Fruit fly (Drosophila melanogaster): ENCODE measurements around the gene Sec20.
A peak's percentile ranks its signal among the peaks of the same experiment; 100 is the strongest.

Gene Sec20

DNA sequence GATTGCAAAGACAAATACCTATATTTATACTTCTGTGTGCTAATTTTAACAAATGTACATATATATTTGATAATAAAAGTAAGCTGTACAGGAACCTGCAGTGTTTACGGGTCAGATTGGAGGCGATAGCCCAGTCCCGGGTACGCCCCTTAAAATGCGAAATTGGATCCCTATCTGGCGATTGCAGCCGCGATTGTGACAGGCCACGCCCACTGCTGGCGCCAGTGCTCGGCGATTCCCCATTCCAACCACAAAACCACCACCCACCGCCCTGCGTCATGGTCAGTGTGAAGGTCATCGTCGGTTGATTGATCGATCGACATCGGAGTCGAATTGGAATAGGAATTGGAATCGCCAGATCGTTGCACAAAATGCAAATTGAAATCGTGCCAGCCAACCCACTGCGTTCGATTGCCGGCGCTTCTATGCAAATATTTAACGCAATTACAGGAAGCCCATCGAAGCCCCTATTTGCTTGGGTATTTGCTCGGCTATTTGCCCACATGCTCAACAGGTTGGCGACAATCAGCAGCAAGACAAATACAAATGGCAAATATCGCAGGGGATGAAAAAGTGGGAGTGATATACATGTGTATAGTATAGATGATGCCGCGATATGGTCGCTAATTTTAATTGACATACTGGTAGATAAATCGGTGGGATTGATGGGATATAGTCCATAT, 14.5 kb upstream of the Sec20 start:
- TF ChIP-seq Rel (GFP tag; optimal IDR thresholded peaks at IDR 0.05) (no peak), Rel (tag; optimal IDR thresholded peaks at IDR 0.05) (peak; percentile 72), Hr83 (GFP tag; optimal IDR thresholded peaks at IDR 0.05; ENCODE audit: poor library complexity, severe bottlenecking) (peak; percentile 42), br (GFP tag; optimal IDR thresholded peaks at IDR 0.05) (no peak)

DNA sequence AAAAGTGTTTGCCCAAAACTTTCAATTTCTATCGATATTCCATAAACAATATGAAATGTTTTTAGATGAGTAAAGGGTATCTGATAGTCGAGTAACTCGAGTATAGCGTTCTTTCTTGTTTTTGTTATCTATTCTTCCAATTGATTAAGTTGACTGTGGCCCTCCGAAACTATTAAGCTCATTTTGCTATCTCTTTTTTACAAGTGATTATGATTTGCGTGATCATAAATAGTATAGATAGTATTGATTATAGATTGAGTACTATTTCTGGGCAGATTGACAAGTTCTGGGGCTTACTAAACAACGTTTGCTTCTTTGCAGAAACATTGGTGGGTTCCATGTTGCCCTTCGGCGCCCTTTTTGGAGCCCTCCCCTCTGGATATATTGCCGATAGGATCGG, 12.2 kb upstream of the Sec20 start:
- no peak for TF ChIP-seq fru (GFP tag; optimal IDR thresholded peaks at IDR 0.05)
- TF ChIP-seq dmrt93B (GFP tag; optimal IDR thresholded peaks at IDR 0.05) = no peak
- no peak for TF ChIP-seq OdsH (GFP tag; optimal IDR thresholded peaks at IDR 0.05)
- no peak for TF ChIP-seq dl (GFP tag; optimal IDR thresholded peaks at IDR 0.05; ENCODE audit: insufficient read depth in 1 of 2, partially characterized antibody in 2 of 2)
- no peak for TF ChIP-seq tai (GFP tag; optimal IDR thresholded peaks at IDR 0.05)
- no peak for TF ChIP-seq sage (GFP tag; optimal IDR thresholded peaks at IDR 0.05)
- no peak for TF ChIP-seq CrebA (GFP tag; optimal IDR thresholded peaks at IDR 0.05; ENCODE audit: borderline replicate concordance)
- TF ChIP-seq GATAd (GFP tag; optimal IDR thresholded peaks at IDR 0.05) = no peak
- no peak for TF ChIP-seq Sp1 (GFP tag; optimal IDR thresholded peaks at IDR 0.05)
- no peak for TF ChIP-seq br (GFP tag; optimal IDR thresholded peaks at IDR 0.05)
- TF ChIP-seq usp (GFP tag; optimal IDR thresholded peaks at IDR 0.05) = no peak
- TF ChIP-seq Mio (GFP tag; optimal IDR thresholded peaks at IDR 0.05) = no peak
- no peak for TF ChIP-seq psq (GFP tag; optimal IDR thresholded peaks at IDR 0.05)
- no peak for TF ChIP-seq rgr (GFP tag; optimal IDR thresholded peaks at IDR 0.05)
- TF ChIP-seq Abd-B (GFP tag; optimal IDR thresholded peaks at IDR 0.05) = no peak
- TF ChIP-seq CG9705 (GFP tag; optimal IDR thresholded peaks at IDR 0.05) = no peak
- no peak for TF ChIP-seq h (GFP tag; optimal IDR thresholded peaks at IDR 0.05)
- no peak for TF ChIP-seq HLH106 (tag; optimal IDR thresholded peaks at IDR 0.05)
- TF ChIP-seq jim (GFP tag; optimal IDR thresholded peaks at IDR 0.05) = no peak

DNA sequence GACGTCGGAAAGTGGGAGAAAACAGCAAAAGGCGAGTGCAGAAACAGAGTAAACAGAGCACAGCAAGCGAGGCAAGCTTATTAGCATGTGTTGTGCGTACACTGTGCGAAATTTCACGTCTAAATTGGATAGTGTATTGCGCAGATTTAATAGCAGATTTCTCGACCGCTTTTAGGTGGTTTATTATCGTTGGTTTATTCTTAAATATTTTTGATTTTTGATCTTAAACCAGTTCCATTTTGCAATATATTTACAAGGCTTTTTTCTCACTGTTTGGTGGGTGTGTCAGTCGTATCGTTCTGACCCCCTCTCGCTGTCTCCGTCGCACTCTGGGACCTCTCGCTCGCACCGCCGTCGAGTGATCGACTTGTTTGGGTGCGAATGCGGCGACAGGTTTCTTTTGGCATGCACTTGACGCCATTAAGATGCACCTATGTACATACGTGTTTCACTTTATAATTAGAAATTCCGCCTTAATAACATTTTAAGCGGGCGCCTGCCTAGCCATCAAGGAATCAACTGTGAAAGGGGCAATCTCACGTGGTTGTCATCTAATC, 9.7 kb upstream of the Sec20 start:
- peak; percentile 80 for TF ChIP-seq fru (GFP tag; optimal IDR thresholded peaks at IDR 0.05)
- TF ChIP-seq Sp1 (GFP tag; optimal IDR thresholded peaks at IDR 0.05) = peak; percentile 59
- TF ChIP-seq br (GFP tag; optimal IDR thresholded peaks at IDR 0.05) = peak; percentile 77
- peak; percentile 69 for TF ChIP-seq HLH106 (tag; optimal IDR thresholded peaks at IDR 0.05)
- TF ChIP-seq Rel (GFP tag; optimal IDR thresholded peaks at IDR 0.05) = peak; percentile 17
- TF ChIP-seq Rel (tag; optimal IDR thresholded peaks at IDR 0.05) = no peak
- no peak for TF ChIP-seq dl (GFP tag; optimal IDR thresholded peaks at IDR 0.05; ENCODE audit: insufficient read depth in 1 of 2, partially characterized antibody in 2 of 2)
- peak; percentile 51 for TF ChIP-seq woc (GFP tag; optimal IDR thresholded peaks at IDR 0.05)
- peak; percentile 68 for TF ChIP-seq tai (GFP tag; optimal IDR thresholded peaks at IDR 0.05)
- TF ChIP-seq sage (GFP tag; optimal IDR thresholded peaks at IDR 0.05) = peak; percentile 39
- no peak for TF ChIP-seq Dif (GFP tag; optimal IDR thresholded peaks at IDR 0.05; ENCODE audit: partially characterized antibody)
- TF ChIP-seq GATAd (GFP tag; optimal IDR thresholded peaks at IDR 0.05) = peak; percentile 22
- peak; percentile 62 for TF ChIP-seq dmrt93B (GFP tag; optimal IDR thresholded peaks at IDR 0.05)
- TF ChIP-seq N (GFP tag; optimal IDR thresholded peaks at IDR 0.05) = no peak
- TF ChIP-seq jim (GFP tag; optimal IDR thresholded peaks at IDR 0.05) = no peak
- TF ChIP-seq ey (GFP tag; optimal IDR thresholded peaks at IDR 0.05) = peak; percentile 87
- TF ChIP-seq CG32264 (GFP tag; optimal IDR thresholded peaks at IDR 0.05) = peak; percentile 58
- TF ChIP-seq Hr83 (GFP tag; optimal IDR thresholded peaks at IDR 0.05; ENCODE audit: poor library complexity, severe bottlenecking) = no peak
- TF ChIP-seq Hnf4 (GFP tag; optimal IDR thresholded peaks at IDR 0.05) = peak; percentile 74
- peak; percentile 72 for TF ChIP-seq OdsH (GFP tag; optimal IDR thresholded peaks at IDR 0.05)
- TF ChIP-seq h (GFP tag; optimal IDR thresholded peaks at IDR 0.05) = peak; percentile 84
- peak; percentile 78 for TF ChIP-seq psq (GFP tag; optimal IDR thresholded peaks at IDR 0.05)
- TF ChIP-seq Mio (GFP tag; optimal IDR thresholded peaks at IDR 0.05) = no peak
- TF ChIP-seq foxo (GFP tag; optimal IDR thresholded peaks at IDR 0.05) = peak in 1 of 2 experiments; percentile 82
- peak; percentile 35 for TF ChIP-seq Jra (GFP tag; optimal IDR thresholded peaks at IDR 0.05)
- peak; percentile 73 for TF ChIP-seq rgr (GFP tag; optimal IDR thresholded peaks at IDR 0.05)

- TF ChIP-seq Dfd (GFP tag; optimal IDR thresholded peaks at IDR 0.05) (no peak), foxo (GFP tag; optimal IDR thresholded peaks at IDR 0.05) (no peak), pan (optimal IDR thresholded peaks at IDR 0.05) (no peak), GATAd (GFP tag; optimal IDR thresholded peaks at IDR 0.05) (no peak), sv (GFP tag; optimal IDR thresholded peaks at IDR 0.05) (no peak), lola (GFP tag; optimal IDR thresholded peaks at IDR 0.05) (no peak), br (GFP tag; optimal IDR thresholded peaks at IDR 0.05) (no peak), rgr (GFP tag; optimal IDR thresholded peaks at IDR 0.05) (no peak), CrebA (GFP tag; optimal IDR thresholded peaks at IDR 0.05; ENCODE audit: borderline replicate concordance) (no peak), OdsH (GFP tag; optimal IDR thresholded peaks at IDR 0.05) (no peak), h (GFP tag; optimal IDR thresholded peaks at IDR 0.05) (no peak), Hnf4 (GFP tag; optimal IDR thresholded peaks at IDR 0.05) (no peak), ey (GFP tag; optimal IDR thresholded peaks at IDR 0.05) (no peak), usp (GFP tag; optimal IDR thresholded peaks at IDR 0.05) (no peak), sage (GFP tag; optimal IDR thresholded peaks at IDR 0.05) (no peak), CG32264 (GFP tag; optimal IDR thresholded peaks at IDR 0.05) (no peak), tai (GFP tag; optimal IDR thresholded peaks at IDR 0.05) (no peak), fru (GFP tag; optimal IDR thresholded peaks at IDR 0.05) (no peak), dl (GFP tag; optimal IDR thresholded peaks at IDR 0.05; ENCODE audit: insufficient read depth in 1 of 2, partially characterized antibody in 2 of 2) (no peak), dmrt93B (GFP tag; optimal IDR thresholded peaks at IDR 0.05) (no peak)
These were observed 8.1 kb upstream of the Sec20 start for dm6 chr3R:5832345-5832981.

Measured in whole organism, wandering third instar larva.